Worm (Caenorhabditis elegans) whole organism, L4 larva: ENCODE data around the gene F41G3.10.

Experiments used
- D1046.2 ChIP-seq: fragments of 200-800 bp; sonication (Bioruptor generic); IDR thresholded peaks from 2 replicates; pipeline ENCODE4 v1.3.6; 2022; ENCODE audit warnings: missing genetic modification characterization, missing compliant biosample characterization
- F37D6.2 ChIP-seq: sonication (generic microtip); optimal IDR thresholded peaks from 2 replicates; lab custom pipeline; 2016; ENCODE audit warnings: mild to moderate bottlenecking, missing genetic modification characterization, missing compliant biosample characterization
- F44E2.7 ChIP-seq: fragments of 200-800 bp; sonication (Bioruptor generic); IDR thresholded peaks from 2 replicates; pipeline ENCODE4 v2.1.2; 2022; ENCODE audit warnings: missing genetic modification characterization, missing compliant biosample characterization
- F49E8.2 ChIP-seq: sonication (generic microtip); optimal IDR thresholded peaks from 2 replicates; lab custom pipeline; 2016; ENCODE audit warnings: missing compliant biosample characterization, mild to moderate bottlenecking, missing genetic modification characterization, borderline replicate concordance
- T20F7.1 ChIP-seq: fragments of 200-800 bp; sonication (Bioruptor generic); optimal IDR thresholded peaks from 2 replicates; lab custom pipeline; 2018; ENCODE audit warnings: mild to moderate bottlenecking, missing genetic modification characterization, missing compliant biosample characterization
- T26A8.4 ChIP-seq: fragments of 200-800 bp; sonication (Bioruptor generic); IDR thresholded peaks from 2 replicates; pipeline ENCODE4 v1.3.6; 2022; ENCODE audit warnings: missing genetic modification characterization, missing compliant biosample characterization
- aha-1 ChIP-seq: fragments of 150-350 bp; peaks from one replicate; lab custom pipeline; 2014; ENCODE audit warnings: missing biosample characterization, missing genetic modification characterization
- arid-1 ChIP-seq: fragments of 200-800 bp; sonication (Bioruptor generic); conservative IDR thresholded peaks from 2 replicates; pipeline ENCODE4 v1.3.6; 2022; ENCODE audit warnings: missing genetic modification reagents, missing genetic modification characterization, missing compliant biosample characterization
- ceh-28 ChIP-seq: fragments of 150-350 bp; optimal IDR thresholded peaks from 2 replicates; lab custom pipeline; 2014; ENCODE audit warnings: missing biosample characterization, missing genetic modification reagents, missing genetic modification characterization
- ceh-32 ChIP-seq: sonication (generic microtip); optimal IDR thresholded peaks from 2 replicates; lab custom pipeline; 2016; ENCODE audit warnings: mild to moderate bottlenecking, missing genetic modification characterization, missing compliant biosample characterization; ENCODE audit not compliant: poor library complexity
- ceh-62 ChIP-seq: sonication (generic microtip); optimal IDR thresholded peaks from 2 replicates; lab custom pipeline; 2017; ENCODE audit warnings: missing biosample characterization, missing genetic modification characterization
- ctbp-1 ChIP-seq: fragments of 200-800 bp; sonication (Bioruptor generic); IDR thresholded peaks from 2 replicates; pipeline ENCODE4 v1.3.6; 2022; ENCODE audit warnings: missing genetic modification reagents, missing genetic modification characterization, missing compliant biosample characterization
- dmd-8 ChIP-seq: fragments of 200-800 bp; sonication (Bioruptor generic); IDR thresholded peaks from 2 replicates; pipeline ENCODE4 v1.3.6; 2022; ENCODE audit warnings: missing genetic modification characterization, missing compliant biosample characterization
- dpl-1 ChIP-seq: fragments of 150-350 bp; optimal IDR thresholded peaks from 2 replicates; lab custom pipeline; 2014; ENCODE audit warnings: missing biosample characterization, missing genetic modification reagents, missing genetic modification characterization
- duxl-1 ChIP-seq: sonication (generic microtip); optimal IDR thresholded peaks from 2 replicates; lab custom pipeline; 2016; ENCODE audit warnings: mild to moderate bottlenecking, missing genetic modification characterization, moderate library complexity, missing compliant biosample characterization; ENCODE audit not compliant: poor library complexity
- egl-43 ChIP-seq: fragments of 200-800 bp; sonication (Bioruptor generic); IDR thresholded peaks from 2 replicates; pipeline ENCODE4 v1.3.6; 2022; ENCODE audit warnings: missing genetic modification reagents, missing genetic modification characterization, missing compliant biosample characterization
- fkh-10 ChIP-seq: fragments of 150-350 bp; optimal IDR thresholded peaks from 2 replicates; lab custom pipeline; 2014; ENCODE audit warnings: missing biosample characterization, missing genetic modification reagents, missing genetic modification characterization
- fos-1 ChIP-seq: fragments of 150-350 bp; optimal IDR thresholded peaks from 2 replicates; lab custom pipeline; 2014; ENCODE audit warnings: missing biosample characterization, missing genetic modification characterization
- hif-1 ChIP-seq, 2 experiments: sonication (generic microtip); optimal IDR thresholded peaks; 2 replicates each; lab custom pipeline; 2016 to 2017; ENCODE audit warnings: missing compliant biosample characterization in 2 of 2, missing genetic modification characterization in 2 of 2, missing genetic modification reagents in 2 of 2, missing genotype in 2 of 2, mild to moderate bottlenecking in 1 of 2
- hlh-11 ChIP-seq: fragments of 200-800 bp; sonication (Bioruptor generic); optimal IDR thresholded peaks from 2 replicates; lab custom pipeline; 2018; ENCODE audit warnings: mild to moderate bottlenecking, missing genetic modification characterization, missing compliant biosample characterization
- hmg-1.1 ChIP-seq: fragments of 200-800 bp; sonication (Bioruptor generic); IDR thresholded peaks from 2 replicates; pipeline ENCODE4 v1.3.6; 2022; ENCODE audit warnings: missing genetic modification reagents, missing genetic modification characterization, missing compliant biosample characterization
- lim-7 ChIP-seq: fragments of 200-800 bp; sonication (Bioruptor generic); IDR thresholded peaks from 2 replicates; pipeline ENCODE4 v1.3.6; 2022; ENCODE audit warnings: missing genetic modification characterization, missing compliant biosample characterization
- lin-13 ChIP-seq: fragments of 150-350 bp; optimal IDR thresholded peaks from 2 replicates; lab custom pipeline; 2014; ENCODE audit warnings: missing biosample characterization, missing genetic modification reagents, missing genetic modification characterization
- lin-29 ChIP-seq: fragments of 200-800 bp; sonication (Bioruptor generic); IDR thresholded peaks from 2 replicates; pipeline ENCODE4 v1.3.6; 2022; ENCODE audit warnings: missing genetic modification reagents, missing genetic modification characterization, missing compliant biosample characterization
- lin-38 ChIP-seq: fragments of 200-800 bp; sonication (Bioruptor generic); IDR thresholded peaks from 2 replicates; pipeline ENCODE4 v1.3.6; 2022; ENCODE audit warnings: missing genetic modification reagents, missing genetic modification characterization, missing compliant biosample characterization
- lsy-2 ChIP-seq, 2 experiments: fragments of 150-350 bp in 1 of 2; sonication (generic microtip) in 1 of 2; optimal IDR thresholded peaks; 2 replicates each; lab custom pipeline; 2014 to 2017; ENCODE audit warnings: missing biosample characterization in 2 of 2, missing genetic modification characterization in 2 of 2
- madf-5 ChIP-seq, 2 experiments: fragments of 200-800 bp; sonication (Bioruptor generic); IDR thresholded peaks; 2 replicates each; pipeline ENCODE4 v1.3.6; 2022; ENCODE audit warnings: missing compliant biosample characterization in 2 of 2, missing genetic modification characterization in 2 of 2
- mdl-1 ChIP-seq, 2 experiments: fragments of 150-350 bp in 1 of 2; sonication (generic microtip) in 1 of 2; optimal IDR thresholded peaks; 2 replicates each; lab custom pipeline; 2014 to 2017; ENCODE audit warnings: missing biosample characterization in 2 of 2, missing genetic modification characterization in 2 of 2
- mep-1 ChIP-seq: fragments of 150-350 bp; sonication (generic microtip); optimal IDR thresholded peaks from 3 replicates; lab custom pipeline; 2014; ENCODE audit warnings: missing biosample characterization, missing genetic modification characterization
- mes-2 ChIP-seq: sonication (generic microtip); optimal IDR thresholded peaks from 2 replicates; lab custom pipeline; 2016; ENCODE audit warnings: missing genotype, mild to moderate bottlenecking, missing genetic modification characterization, missing compliant biosample characterization; ENCODE audit not compliant: poor library complexity, severe bottlenecking
- nhr-11 ChIP-seq: fragments of 150-350 bp; optimal IDR thresholded peaks from 2 replicates; lab custom pipeline; 2014; ENCODE audit warnings: missing biosample characterization, missing genetic modification characterization
- nhr-25 ChIP-seq: sonication (generic microtip); optimal IDR thresholded peaks from 2 replicates; lab custom pipeline; 2017; ENCODE audit warnings: missing genetic modification characterization, mild to moderate bottlenecking, missing compliant biosample characterization, antibody characterized with exemption, moderate library complexity, borderline replicate concordance; ENCODE audit not compliant: insufficient read depth
- nhr-77 ChIP-seq: fragments of 150-350 bp; optimal IDR thresholded peaks from 2 replicates; lab custom pipeline; 2014; ENCODE audit warnings: missing biosample characterization, missing genetic modification characterization
- php-3 ChIP-seq: fragments of 200-800 bp; sonication (Bioruptor generic); IDR thresholded peaks from 2 replicates; pipeline ENCODE4 v1.3.6; 2022; ENCODE audit warnings: missing genetic modification reagents, missing genetic modification characterization, missing compliant biosample characterization
- rbr-2 ChIP-seq: sonication (generic microtip); optimal IDR thresholded peaks from 2 replicates; lab custom pipeline; 2016; ENCODE audit warnings: missing genotype, missing genetic modification characterization, missing compliant biosample characterization
- skn-1 ChIP-seq: fragments of 150-350 bp; optimal IDR thresholded peaks from 2 replicates; lab custom pipeline; 2014; ENCODE audit warnings: missing biosample characterization, missing genetic modification characterization
- spr-3 ChIP-seq: fragments of 200-800 bp; sonication (Bioruptor generic); optimal IDR thresholded peaks from 2 replicates; lab custom pipeline; 2018; ENCODE audit warnings: mild to moderate bottlenecking, missing genetic modification characterization, missing compliant biosample characterization
- tag-97 ChIP-seq: fragments of 200-800 bp; sonication (Bioruptor generic); IDR thresholded peaks from 2 replicates; pipeline ENCODE4 v1.3.6; 2022; ENCODE audit warnings: missing genetic modification characterization, missing compliant biosample characterization
- tra-1 ChIP-seq: fragments of 200-800 bp; sonication (Bioruptor generic); IDR thresholded peaks from 2 replicates; pipeline ENCODE4 v1.3.6; 2022; ENCODE audit warnings: missing genetic modification reagents, missing genetic modification characterization, missing compliant biosample characterization
- unc-39 ChIP-seq: sonication (generic microtip); optimal IDR thresholded peaks from 2 replicates; lab custom pipeline; 2017; ENCODE audit warnings: missing biosample characterization, missing genetic modification characterization
- zfp-2 ChIP-seq: sonication (generic microtip); optimal IDR thresholded peaks from 2 replicates; lab custom pipeline; 2016; ENCODE audit warnings: mild to moderate bottlenecking, missing genetic modification characterization, missing compliant biosample characterization
- zfp-3 ChIP-seq: fragments of 200-800 bp; sonication (Bioruptor generic); conservative IDR thresholded peaks from 2 replicates; pipeline ENCODE4 v1.3.6; 2022; ENCODE audit warnings: missing genetic modification reagents, missing genetic modification characterization, missing compliant biosample characterization
- ztf-11 ChIP-seq: fragments of 150-350 bp; optimal IDR thresholded peaks from 2 replicates; lab custom pipeline; 2014; ENCODE audit warnings: missing biosample characterization, missing genetic modification characterization

F41G3.10 gene

ce11 chrII:6782738-6783163 lies 33.4 kb upstream of the F41G3.10 start (continued):
- no peak for TF ChIP-seq nhr-77 (tag; lab: Kevin White, UChicago)
- TF ChIP-seq duxl-1, result no peak
- TF ChIP-seq ctbp-1 (GFP tag; lab: Robert Waterston, UW), result peak; percentile 69
- peak; percentile 49 for TF ChIP-seq T20F7.1 (GFP tag; lab: Kevin White, UChicago)
- TF ChIP-seq tra-1, result 0 out of 2 replicates have a peak, but pooled peaks have one; percentile 33
- no peak for TF ChIP-seq unc-39 (tag; lab: Kevin White, UChicago)
- TF ChIP-seq F37D6.2 (tag; lab: Kevin White, UChicago), result peak; percentile 29
- TF ChIP-seq hif-1 (tag; optimal IDR thresholded peaks at IDR 0.05; lab: Kevin White, UChicago), result peak in 1 of 2 experiments; percentile 61
- TF ChIP-seq hlh-11, result peak; percentile 69
- peak; percentile 56 for TF ChIP-seq lin-38
- 0 out of 2 replicates have a peak, but pooled peaks have one; percentile 40 for TF ChIP-seq arid-1 (GFP tag; lab: Robert Waterston, UW)
- TF ChIP-seq skn-1 (tag; lab: Kevin White, UChicago), result no peak
- TF ChIP-seq dpl-1, result peak; percentile 55
- TF ChIP-seq mep-1 (tag; lab: Kevin White, UChicago), result peak; percentile 68
- TF ChIP-seq lin-29, result no peak
- TF ChIP-seq lim-7 (GFP tag; lab: Robert Waterston, UW), result no peak
- peak; percentile 90 for TF ChIP-seq aha-1 (tag; lab: Kevin White, UChicago)
- TF ChIP-seq D1046.2, result peak; percentile 77; the same call in 1 of the 2 replicates
- TF ChIP-seq ztf-11 (tag; lab: Kevin White, UChicago), result no peak
- TF ChIP-seq F49E8.2 (tag; lab: Kevin White, UChicago), result no peak
- peak; percentile 52 for TF ChIP-seq rbr-2 (tag; lab: Kevin White, UChicago)
- TF ChIP-seq hmg-1.1 (GFP tag; lab: Robert Waterston, UW), result peak; percentile 68
- TF ChIP-seq F44E2.7 (GFP tag; lab: Robert Waterston, UW), result no peak
- TF ChIP-seq lsy-2 (tag; optimal IDR thresholded peaks at IDR 0.05; lab: Kevin White, UChicago), result peak; percentile 25 to 80
- TF ChIP-seq egl-43 (GFP tag; lab: Robert Waterston, UW), result peak; percentile 58; the same call in 1 of the 2 replicates
- no peak for TF ChIP-seq fkh-10 (GFP tag; lab: Kevin White, UChicago)
- TF ChIP-seq dmd-8 (GFP tag; lab: Robert Waterston, UW), result no peak
- TF ChIP-seq php-3 (GFP tag; lab: Robert Waterston, UW), result no peak
- no peak for TF ChIP-seq tag-97 (GFP tag; lab: Robert Waterston, UW)
- TF ChIP-seq fos-1 (tag; lab: Kevin White, UChicago), result no peak
- TF ChIP-seq ceh-32 (tag; lab: Kevin White, UChicago), result no peak
- TF ChIP-seq zfp-3 (GFP tag; lab: Robert Waterston, UW), result no peak
- TF ChIP-seq ceh-62, result no peak
- TF ChIP-seq mdl-1 (tag; optimal IDR thresholded peaks at IDR 0.05; lab: Kevin White, UChicago), result no peak
- TF ChIP-seq nhr-25 (tag; lab: Kevin White, UChicago), result peak; percentile 17
- TF ChIP-seq lin-13 (GFP tag; lab: Kevin White, UChicago), result peak; percentile 40
- TF ChIP-seq T26A8.4 (GFP tag; lab: Robert Waterston, UW), result 0 out of 2 replicates have a peak, but pooled peaks have one; percentile 50
- no peak for TF ChIP-seq madf-5 (GFP tag; IDR thresholded peaks at IDR 0.05; lab: Robert Waterston, UW)
- TF ChIP-seq nhr-11 (tag; lab: Kevin White, UChicago), result peak; percentile 70
- TF ChIP-seq spr-3 (GFP tag; lab: Kevin White, UChicago), result no peak
- peak; percentile 34 for TF ChIP-seq ceh-28 (tag; lab: Kevin White, UChicago)
- TF ChIP-seq mes-2 (tag; lab: Kevin White, UChicago), result peak; percentile 47
- no peak for TF ChIP-seq zfp-2 (tag; lab: Kevin White, UChicago)
